Worm (Caenorhabditis elegans) whole organism, L1 larva: ENCODE results near the gene Y49E10.30.
"Not testable (repeated sequence)": the region's sequence is repeated elsewhere in the genome, so short reads cannot be mapped to it uniquely, and the experiment has no call there.

ENCODE experiments used
- C04F5.9 ChIP-seq: sonication (generic microtip); optimal IDR thresholded peaks from 2 replicates; lab custom pipeline; 2016; ENCODE audit warnings: missing genetic modification characterization, missing compliant biosample characterization
- alr-1 ChIP-seq: fragments of 200-800 bp; sonication (Bioruptor generic); optimal IDR thresholded peaks from 2 replicates; lab custom pipeline; 2018; ENCODE audit warnings: borderline replicate concordance, mild to moderate bottlenecking, missing genetic modification characterization, missing compliant biosample characterization
- blmp-1 ChIP-seq: fragments of 150-350 bp; optimal IDR thresholded peaks from 2 replicates; lab custom pipeline; 2014; ENCODE audit warnings: missing biosample characterization, missing genetic modification characterization
- ceh-63 ChIP-seq: fragments of 200-800 bp; sonication (Bioruptor generic); optimal IDR thresholded peaks from 2 replicates; lab custom pipeline; 2018; ENCODE audit warnings: mild to moderate bottlenecking, missing genetic modification characterization, missing compliant biosample characterization
- ceh-82 ChIP-seq, 3 experiments: fragments of 150-350 bp in 1 of 3; sonication (generic microtip) in 2 of 3; optimal IDR thresholded peaks; 2 replicates each; lab custom pipeline; 2014 to 2017; ENCODE audit warnings: missing biosample characterization in 3 of 3, missing genetic modification characterization in 3 of 3
- ceh-88 ChIP-seq: fragments of 200-800 bp; sonication (Bioruptor generic); IDR thresholded peaks from 2 replicates; pipeline ENCODE4 v1.3.6; 2022; ENCODE audit warnings: missing genetic modification characterization, missing compliant biosample characterization
- ceh-90 ChIP-seq: sonication (generic microtip); optimal IDR thresholded peaks from 2 replicates; lab custom pipeline; 2016; ENCODE audit warnings: missing genetic modification characterization, missing compliant biosample characterization
- ces-1 ChIP-seq: fragments of 150-350 bp; optimal IDR thresholded peaks from 2 replicates; lab custom pipeline; 2014; ENCODE audit warnings: missing biosample characterization, missing genetic modification reagents, missing genetic modification characterization
- dsc-1 ChIP-seq: sonication (generic microtip); optimal IDR thresholded peaks from 2 replicates; lab custom pipeline; 2016; ENCODE audit warnings: mild to moderate bottlenecking, missing genetic modification characterization, missing compliant biosample characterization
- efl-1 ChIP-seq, 4 experiments: fragments of 150-350 bp; optimal IDR thresholded peaks in 3 of 4; peaks in 1 of 4; 1 replicate in 1 of 4; 2 replicates in 3 of 4; lab custom pipeline; 2014; ENCODE audit warnings: missing biosample characterization in 2 of 4, missing genetic modification characterization in 2 of 4, missing genetic modification reagents in 2 of 4
- egl-13 ChIP-seq: sonication (generic microtip); optimal IDR thresholded peaks from 2 replicates; lab custom pipeline; 2016; ENCODE audit warnings: missing genotype, missing genetic modification reagents, missing genetic modification characterization, missing compliant biosample characterization
- egl-27 ChIP-seq, 2 experiments: fragments of 150-350 bp in 1 of 2; sonication (generic microtip); optimal IDR thresholded peaks; 3 replicates each; lab custom pipeline; 2017 to 2018; ENCODE audit warnings: missing biosample characterization in 2 of 2, missing genetic modification characterization in 2 of 2, missing genetic modification reagents in 2 of 2
- ets-5 ChIP-seq: fragments of 200-800 bp; sonication (Bioruptor generic); IDR thresholded peaks from 2 replicates; pipeline ENCODE4 v1.3.6; 2022; ENCODE audit warnings: missing genetic modification characterization, missing compliant biosample characterization
- fkh-4 ChIP-seq: sonication (generic microtip); optimal IDR thresholded peaks from 2 replicates; lab custom pipeline; 2016; ENCODE audit warnings: missing compliant biosample characterization, missing genetic modification characterization, borderline replicate concordance
- fos-1 ChIP-seq: fragments of 150-350 bp; optimal IDR thresholded peaks from 2 replicates; lab custom pipeline; 2014; ENCODE audit warnings: missing biosample characterization, missing genetic modification characterization
- hlh-4 ChIP-seq: sonication (generic microtip); optimal IDR thresholded peaks from 2 replicates; lab custom pipeline; 2016; ENCODE audit warnings: mild to moderate bottlenecking, missing genetic modification characterization, missing compliant biosample characterization
- hpl-2 ChIP-seq: fragments of 150-350 bp; optimal IDR thresholded peaks from 2 replicates; lab custom pipeline; 2014; ENCODE audit warnings: missing biosample characterization, missing genetic modification reagents, missing genetic modification characterization
- irx-1 ChIP-seq: sonication (generic microtip); optimal IDR thresholded peaks from 2 replicates; lab custom pipeline; 2016; ENCODE audit warnings: missing genetic modification characterization, missing compliant biosample characterization
- isw-1 ChIP-seq: fragments of 200-800 bp; sonication (Bioruptor generic); IDR thresholded peaks from 2 replicates; pipeline ENCODE4 v1.3.6; 2022; ENCODE audit warnings: missing genetic modification characterization, missing compliant biosample characterization
- lin-13 ChIP-seq: fragments of 150-350 bp; optimal IDR thresholded peaks from 2 replicates; lab custom pipeline; 2014; ENCODE audit warnings: missing biosample characterization, missing genetic modification reagents, missing genetic modification characterization
- lin-15B ChIP-seq: fragments of 150-350 bp; sonication (generic microtip); optimal IDR thresholded peaks from 3 replicates; lab custom pipeline; 2014; ENCODE audit warnings: missing biosample characterization, missing genetic modification characterization
- lin-39 ChIP-seq: fragments of 150-350 bp; optimal IDR thresholded peaks from 2 replicates; lab custom pipeline; 2014; ENCODE audit warnings: missing biosample characterization, missing genetic modification reagents, missing genetic modification characterization
- lir-3 ChIP-seq: sonication (generic microtip); optimal IDR thresholded peaks from 2 replicates; lab custom pipeline; 2016; ENCODE audit warnings: mild to moderate bottlenecking, missing genetic modification characterization, moderate library complexity, missing compliant biosample characterization; ENCODE audit not compliant: poor library complexity
- lsy-2 ChIP-seq, 2 experiments: fragments of 150-350 bp; optimal IDR thresholded peaks; 2 replicates each; lab custom pipeline; 2014; ENCODE audit warnings: missing biosample characterization in 2 of 2, missing genetic modification characterization in 2 of 2
- mab-9 ChIP-seq: fragments of 200-800 bp; sonication (Bioruptor generic); IDR thresholded peaks from 2 replicates; pipeline ENCODE4 v1.3.6; 2022; ENCODE audit warnings: missing genetic modification reagents, missing genetic modification characterization, missing compliant biosample characterization
- mdl-1 ChIP-seq, 2 experiments: fragments of 150-350 bp; optimal IDR thresholded peaks; 2 replicates each; lab custom pipeline; 2014 to 2017; ENCODE audit warnings: missing biosample characterization in 2 of 2, missing genetic modification characterization in 2 of 2, inconsistent platforms in 1 of 2
- mep-1 ChIP-seq: fragments of 150-350 bp; optimal IDR thresholded peaks from 2 replicates; lab custom pipeline; 2014; ENCODE audit warnings: missing biosample characterization, missing genetic modification characterization
- nhr-11 ChIP-seq: fragments of 150-350 bp; optimal IDR thresholded peaks from 2 replicates; lab custom pipeline; 2014; ENCODE audit warnings: missing biosample characterization, missing genetic modification characterization
- nhr-12 ChIP-seq: sonication (generic microtip); optimal IDR thresholded peaks from 2 replicates; lab custom pipeline; 2017; ENCODE audit warnings: missing biosample characterization, missing genetic modification characterization
- nhr-19 ChIP-seq: fragments of 200-800 bp; sonication (Bioruptor generic); conservative IDR thresholded peaks from 2 replicates; pipeline ENCODE4 v1.3.6; 2022; ENCODE audit warnings: missing genetic modification characterization, missing compliant biosample characterization
- nhr-76 ChIP-seq: sonication (generic microtip); optimal IDR thresholded peaks from 2 replicates; lab custom pipeline; 2017; ENCODE audit warnings: missing biosample characterization, missing genetic modification characterization
- nhr-85 ChIP-seq: sonication (generic microtip); peaks from one replicate; lab custom pipeline; 2016; ENCODE audit warnings: missing genetic modification characterization, inconsistent platforms, missing compliant biosample characterization
- nhr-90 ChIP-seq: sonication (generic microtip); optimal IDR thresholded peaks from 2 replicates; lab custom pipeline; 2016; ENCODE audit warnings: mild to moderate bottlenecking, missing genetic modification characterization, missing compliant biosample characterization; ENCODE audit not compliant: poor library complexity
- pag-3 ChIP-seq: sonication (generic microtip); optimal IDR thresholded peaks from 2 replicates; lab custom pipeline; 2017; ENCODE audit warnings: missing genetic modification characterization, mild to moderate bottlenecking, missing compliant biosample characterization, antibody characterized with exemption, borderline replicate concordance; ENCODE audit not compliant: insufficient read depth
- pax-3 ChIP-seq: fragments of 200-800 bp; sonication (Bioruptor generic); optimal IDR thresholded peaks from 2 replicates; lab custom pipeline; 2018; ENCODE audit warnings: mild to moderate bottlenecking, missing genetic modification characterization, moderate library complexity, missing compliant biosample characterization
- pqm-1 ChIP-seq: sonication (generic microtip); optimal IDR thresholded peaks from 3 replicates; lab custom pipeline; 2017; ENCODE audit warnings: missing biosample characterization, missing genetic modification characterization
- rnt-1 ChIP-seq: sonication (generic microtip); optimal IDR thresholded peaks from 2 replicates; lab custom pipeline; 2016; ENCODE audit warnings: mild to moderate bottlenecking, missing genetic modification characterization, moderate library complexity, missing compliant biosample characterization
- snu-23 ChIP-seq: sonication (generic microtip); optimal IDR thresholded peaks from 2 replicates; lab custom pipeline; 2016; ENCODE audit warnings: missing genetic modification characterization, missing compliant biosample characterization
- sptf-1 ChIP-seq: fragments of 150-350 bp; optimal IDR thresholded peaks from 2 replicates; lab custom pipeline; 2014; ENCODE audit warnings: missing biosample characterization, missing genetic modification characterization
- sup-37 ChIP-seq: fragments of 200-800 bp; sonication (Bioruptor generic); optimal IDR thresholded peaks from 2 replicates; lab custom pipeline; 2018; ENCODE audit warnings: mild to moderate bottlenecking, missing genetic modification characterization, missing compliant biosample characterization
- swsn-7 ChIP-seq: sonication (generic microtip); optimal IDR thresholded peaks from 2 replicates; lab custom pipeline; 2016; ENCODE audit warnings: missing genetic modification characterization, missing compliant biosample characterization
- tbx-2 ChIP-seq: sonication (generic microtip); optimal IDR thresholded peaks from 2 replicates; lab custom pipeline; 2016; ENCODE audit warnings: missing genetic modification characterization, missing compliant biosample characterization
- tlp-1 ChIP-seq: fragments of 150-350 bp; optimal IDR thresholded peaks from 2 replicates; lab custom pipeline; 2014; ENCODE audit warnings: missing biosample characterization, missing genetic modification characterization
- unc-86 ChIP-seq: sonication (generic microtip); optimal IDR thresholded peaks from 2 replicates; lab custom pipeline; 2016; ENCODE audit warnings: missing genetic modification characterization, missing compliant biosample characterization
- xbp-1 ChIP-seq: sonication (generic microtip); optimal IDR thresholded peaks from 2 replicates; lab custom pipeline; 2016; ENCODE audit warnings: missing genetic modification characterization, missing compliant biosample characterization

Gene Y49E10.30

ce11 chrIII:12386597-12386996 is at the start of gene Y49E10.30:
TSS of gene Y49E10.30 (plus strand) at chrIII:12386897.
- TF ChIP-seq lin-13 (GFP tag; lab: Kevin White, UChicago); blmp-1 (tag; lab: Kevin White, UChicago); nhr-76: not testable (repeated sequence)

DNA sequence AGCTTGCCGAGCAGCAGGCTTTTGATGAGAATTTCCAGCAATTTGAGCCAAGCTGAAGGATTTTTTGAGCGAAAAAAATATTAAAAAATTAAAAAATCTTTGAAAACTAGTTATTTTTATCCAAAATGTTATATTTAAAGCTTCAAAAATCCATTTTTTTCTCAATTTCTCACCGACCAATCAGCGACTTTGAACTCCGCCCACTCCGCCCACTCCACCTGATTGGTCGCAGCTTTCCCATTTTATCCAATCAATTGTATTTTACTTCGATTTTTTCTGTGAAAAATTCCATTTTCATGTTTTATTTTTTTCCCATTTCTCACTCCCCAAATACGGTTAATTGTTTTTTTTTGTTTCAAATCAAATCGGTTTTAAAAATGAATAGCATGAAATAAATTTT is 41.8 kb upstream of the Y49E10.30 start:
- TF ChIP-seq efl-1 (optimal IDR thresholded peaks at IDR 0.05; lab: Kevin White, UChicago) (no peak), efl-1 (GFP tag; optimal IDR thresholded peaks at IDR 0.05 in 1 of 2; lab: Kevin White, UChicago) (peak in 1 of 2 experiments; percentile 18), ets-5 (GFP tag; lab: Robert Waterston, UW) (no peak), lsy-2 (tag; optimal IDR thresholded peaks at IDR 0.05; lab: Kevin White, UChicago) (peak; percentile 39 to 45), isw-1 (no peak), xbp-1 (tag; lab: Kevin White, UChicago) (peak; percentile 46)

- TF ChIP-seq ceh-90 (no peak), efl-1 (optimal IDR thresholded peaks at IDR 0.05; lab: Kevin White, UChicago) (no peak), efl-1 (GFP tag; optimal IDR thresholded peaks at IDR 0.05 in 1 of 2; lab: Kevin White, UChicago) (peak in 1 of 2 experiments; percentile 34), ceh-82 (tag; optimal IDR thresholded peaks at IDR 0.05; lab: Kevin White, UChicago) (no peak), alr-1 (no peak), fkh-4 (tag; lab: Kevin White, UChicago) (no peak), nhr-12 (tag; lab: Kevin White, UChicago) (no peak), lin-39 (tag; lab: Kevin White, UChicago) (no peak), tlp-1 (tag; lab: Kevin White, UChicago) (no peak), pqm-1 (tag; lab: Kevin White, UChicago) (no peak)
These were observed 37.7 kb upstream of the Y49E10.30 start for ce11 chrIII:12349027-12349426.

DNA sequence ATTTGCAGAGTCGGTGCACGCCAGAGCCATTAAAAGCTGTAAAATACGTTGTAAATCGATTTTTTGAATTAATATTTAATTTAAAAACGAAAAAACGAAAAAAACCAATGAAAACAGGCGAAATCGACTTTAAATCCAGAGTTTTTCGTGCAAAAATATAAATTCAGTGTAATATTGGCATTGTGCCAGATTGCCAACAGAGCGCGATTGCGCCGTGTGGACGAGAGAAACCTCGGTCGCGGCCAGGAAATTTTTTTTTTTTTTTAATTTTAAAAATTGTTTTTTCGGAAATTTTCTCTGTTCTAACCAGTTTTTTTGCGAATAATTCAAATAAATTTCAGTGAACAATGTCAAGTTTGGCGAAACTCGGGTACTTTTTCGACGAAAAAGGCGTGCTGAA is 35.4 kb upstream of the Y49E10.30 start, which contains the start of the genes pph-4.1 and Y75B8A.31:
Gene pph-4.1, minus strand, starts transcription at position 36 of the 400 bp plus-strand sequence.
Gene Y75B8A.31, plus strand, starts transcription at position 342 of the 400 bp plus-strand sequence.
- TF ChIP-seq fos-1 (tag; lab: Kevin White, UChicago) (no peak), mdl-1 (tag; optimal IDR thresholded peaks at IDR 0.05; lab: Kevin White, UChicago) (peak in 1 of 2 experiments; percentile 64), snu-23 (GFP tag; lab: Kevin White, UChicago) (peak; percentile 92), nhr-85 (tag; lab: Kevin White, UChicago) (peak; percentile 94), mab-9 (GFP tag; lab: Robert Waterston, UW) (peak; percentile 74), ceh-90 (peak; percentile 92), lin-13 (GFP tag; lab: Kevin White, UChicago) (peak; percentile 87), rnt-1 (tag; lab: Kevin White, UChicago) (peak; percentile 98), C04F5.9 (tag; lab: Kevin White, UChicago) (peak; percentile 73), irx-1 (tag; lab: Kevin White, UChicago) (peak; percentile 88), pax-3 (tag; lab: Kevin White, UChicago) (peak; percentile 87), tbx-2 (tag; lab: Kevin White, UChicago) (peak; percentile 92), ces-1 (no peak), sup-37 (GFP tag; lab: Kevin White, UChicago) (peak; percentile 60), pag-3 (tag; lab: Kevin White, UChicago) (no peak), nhr-19 (peak; percentile 85), egl-13 (tag; lab: Kevin White, UChicago) (peak; percentile 89), swsn-7 (tag; lab: Kevin White, UChicago) (peak; percentile 84), hlh-4 (tag; lab: Kevin White, UChicago) (no peak), tlp-1 (tag; lab: Kevin White, UChicago) (no peak), ceh-88 (GFP tag; lab: Robert Waterston, UW) (0 out of 2 replicates have a peak, but pooled peaks have one; percentile 14), unc-86 (tag; lab: Kevin White, UChicago) (peak; percentile 78), ceh-63 (GFP tag; lab: Kevin White, UChicago) (no peak), pqm-1 (tag; lab: Kevin White, UChicago) (no peak), lir-3 (no peak), mep-1 (peak; percentile 92), nhr-11 (peak; percentile 39), sptf-1 (tag; lab: Kevin White, UChicago) (no peak), blmp-1 (tag; lab: Kevin White, UChicago) (peak; percentile 73), lin-15B (tag; lab: Kevin White, UChicago) (peak; percentile 96), nhr-90 (tag; lab: Kevin White, UChicago) (peak; percentile 93), egl-27 (tag; optimal IDR thresholded peaks at IDR 0.05; lab: Kevin White, UChicago) (no peak), hpl-2 (GFP tag; lab: Kevin White, UChicago) (peak; percentile 21), dsc-1 (tag; lab: Kevin White, UChicago) (peak; percentile 91)
